Fruit fly (Drosophila melanogaster) whole organism, embryonic: ENCODE data around the gene CG44139.

ENCODE experiments used
- ATbp ChIP-seq: fragments of 200-800 bp; sonication (Bioruptor generic); optimal IDR thresholded peaks from 2 replicates; lab custom pipeline; 2017; ENCODE audit warnings: missing biosample characterization, mild to moderate bottlenecking, missing genetic modification characterization, missing genetic modification reagents
- Bdp1 ChIP-seq: fragments of 200-800 bp; sonication (Bioruptor generic); optimal IDR thresholded peaks from 3 replicates; lab custom pipeline; 2016; ENCODE audit warnings: missing biosample characterization, missing genetic modification characterization
- C15 ChIP-seq: fragments of 200-800 bp; sonication (Bioruptor generic); IDR thresholded peaks from 3 replicates; pipeline ENCODE4 v1.3.6; 2022; ENCODE audit warnings: missing biosample characterization, missing genetic modification characterization
- CG10462 ChIP-seq: fragments of 200-800 bp; sonication (Bioruptor generic); optimal IDR thresholded peaks from 2 replicates; lab custom pipeline; 2016; ENCODE audit warnings: missing biosample characterization, missing genetic modification characterization
- CG10979 ChIP-seq: fragments of 200-800 bp; sonication (Bioruptor generic); optimal IDR thresholded peaks from 2 replicates; lab custom pipeline; 2018; ENCODE audit warnings: missing biosample characterization, mild to moderate bottlenecking, missing genetic modification characterization, moderate library complexity
- CG12744 ChIP-seq: fragments of 200-800 bp; sonication (Bioruptor generic); optimal IDR thresholded peaks from 2 replicates; lab custom pipeline; 2016; ENCODE audit warnings: missing biosample characterization, missing genetic modification characterization
- CG15011 ChIP-seq: fragments of 200-800 bp; sonication (Bioruptor generic); optimal IDR thresholded peaks from 3 replicates; lab custom pipeline; 2018; ENCODE audit warnings: missing biosample characterization, mild to moderate bottlenecking, missing genetic modification characterization
- CG15073 ChIP-seq: fragments of 200-800 bp; sonication (Bioruptor generic); optimal IDR thresholded peaks from 2 replicates; lab custom pipeline; 2016; ENCODE audit warnings: missing biosample characterization, missing genetic modification characterization
- CG15269 ChIP-seq: fragments of 200-800 bp; sonication (Bioruptor generic); optimal IDR thresholded peaks from 2 replicates; lab custom pipeline; 2018; ENCODE audit warnings: missing biosample characterization, mild to moderate bottlenecking, missing genetic modification characterization, moderate library complexity
- CG1647 ChIP-seq: fragments of 200-800 bp; sonication (Bioruptor generic); optimal IDR thresholded peaks from 3 replicates; lab custom pipeline; 2016; ENCODE audit warnings: missing biosample characterization, missing genetic modification characterization
- CG17912 ChIP-seq: fragments of 200-800 bp; sonication (Bioruptor generic); optimal IDR thresholded peaks from 2 replicates; lab custom pipeline; 2018; ENCODE audit warnings: missing biosample characterization, mild to moderate bottlenecking, missing genetic modification characterization
- CG18262 ChIP-seq: fragments of 200-800 bp; optimal IDR thresholded peaks from 3 replicates; lab custom pipeline; 2019; ENCODE audit warnings: missing biosample characterization, mild to moderate bottlenecking, missing genetic modification characterization, moderate library complexity
- CG2129 ChIP-seq: fragments of 200-800 bp; sonication (Bioruptor generic); IDR thresholded peaks from 2 replicates; pipeline ENCODE4 v1.3.6; 2022; ENCODE audit warnings: missing biosample characterization, missing genetic modification characterization; ENCODE audit not compliant: partially characterized antibody
- CG2199 ChIP-seq: fragments of 200-800 bp; sonication (Bioruptor generic); IDR thresholded peaks from 3 replicates; pipeline ENCODE4 v1.3.6; 2022; ENCODE audit warnings: missing biosample characterization, missing genetic modification characterization
- CG2889 ChIP-seq: fragments of 200-800 bp; sonication (Bioruptor generic); IDR thresholded peaks from 3 replicates; pipeline ENCODE4 v1.3.6; 2022; ENCODE audit warnings: missing biosample characterization, missing genetic modification characterization
- CG3163 ChIP-seq: fragments of 200-800 bp; sonication (Bioruptor generic); optimal IDR thresholded peaks from 3 replicates; lab custom pipeline; 2016; ENCODE audit warnings: missing biosample characterization, missing genetic modification characterization
- CG32532 ChIP-seq: fragments of 200-800 bp; sonication (Bioruptor generic); IDR thresholded peaks from 2 replicates; pipeline ENCODE4 v1.3.6; 2022; ENCODE audit warnings: missing biosample characterization, missing genetic modification characterization
- CG33557 ChIP-seq: fragments of 200-800 bp; sonication (Bioruptor generic); optimal IDR thresholded peaks from 2 replicates; lab custom pipeline; 2019; ENCODE audit warnings: missing biosample characterization, mild to moderate bottlenecking, missing genetic modification characterization, moderate library complexity
- CG3407 ChIP-seq: fragments of 200-800 bp; sonication (Bioruptor generic); optimal IDR thresholded peaks from 2 replicates; lab custom pipeline; 2018; ENCODE audit warnings: missing biosample characterization, mild to moderate bottlenecking, missing genetic modification characterization
- CG3838 ChIP-seq: fragments of 200-800 bp; sonication (Bioruptor generic); optimal IDR thresholded peaks from 3 replicates; lab custom pipeline; 2016; ENCODE audit warnings: missing biosample characterization, missing genetic modification characterization
- CG4328 ChIP-seq: fragments of 200-800 bp; sonication (Bioruptor generic); optimal IDR thresholded peaks from 3 replicates; lab custom pipeline; 2017; ENCODE audit warnings: missing biosample characterization, missing genetic modification reagents, missing genetic modification characterization
- CG6791 ChIP-seq: fragments of 200-800 bp; sonication (Bioruptor generic); IDR thresholded peaks from 3 replicates; pipeline ENCODE4 v1.3.6; 2022; ENCODE audit warnings: missing biosample characterization, missing genetic modification characterization; ENCODE audit not compliant: partially characterized antibody
- CG6854 ChIP-seq: fragments of 200-800 bp; sonication (Bioruptor generic); optimal IDR thresholded peaks from 3 replicates; lab custom pipeline; 2017; ENCODE audit warnings: missing biosample characterization, mild to moderate bottlenecking, missing genetic modification characterization
- CHES-1-like ChIP-seq: fragments of 200-800 bp; sonication (Bioruptor generic); optimal IDR thresholded peaks from 2 replicates; lab custom pipeline; 2016; ENCODE audit warnings: missing biosample characterization, missing genetic modification characterization
- CkIIα-i1 ChIP-seq: fragments of 200-800 bp; sonication (Bioruptor generic); IDR thresholded peaks from 2 replicates; pipeline ENCODE4 v1.3.6; 2022; ENCODE audit warnings: missing biosample characterization, missing genetic modification characterization
- Hmx ChIP-seq: fragments of 200-800 bp; sonication (Bioruptor generic); optimal IDR thresholded peaks from 2 replicates; lab custom pipeline; 2016; ENCODE audit warnings: missing biosample characterization, missing genetic modification characterization
- NC2β ChIP-seq: fragments of 200-800 bp; sonication (Bioruptor generic); optimal IDR thresholded peaks from 2 replicates; lab custom pipeline; 2016; ENCODE audit warnings: missing biosample characterization, missing genetic modification characterization
- cg ChIP-seq: fragments of 200-800 bp; sonication (Bioruptor generic); optimal IDR thresholded peaks from 3 replicates; lab custom pipeline; 2019; ENCODE audit warnings: missing biosample characterization, mild to moderate bottlenecking, missing genetic modification characterization, moderate library complexity
- chif ChIP-seq, 2 experiments: fragments of 200-800 bp; sonication (Bioruptor generic); optimal IDR thresholded peaks; 3 replicates each; lab custom pipeline; 2016; ENCODE audit warnings: missing biosample characterization in 2 of 2, missing genetic modification characterization in 2 of 2
- dpn ChIP-seq, 2 experiments: fragments of 200-800 bp; sonication (Bioruptor generic); optimal IDR thresholded peaks; 3 replicates each; lab custom pipeline; 2016; ENCODE audit warnings: missing biosample characterization in 2 of 2, missing genetic modification characterization in 2 of 2
- exex ChIP-seq: fragments of 200-800 bp; sonication (Bioruptor generic); optimal IDR thresholded peaks from 4 replicates; lab custom pipeline; 2018; ENCODE audit warnings: missing biosample characterization, mild to moderate bottlenecking, missing genetic modification characterization, moderate library complexity
- gcm2 ChIP-seq: fragments of 200-800 bp; sonication (Bioruptor generic); optimal IDR thresholded peaks from 2 replicates; lab custom pipeline; 2016; ENCODE audit warnings: missing biosample characterization, missing genetic modification characterization
- jumu ChIP-seq: fragments of 200-800 bp; sonication (Bioruptor generic); optimal IDR thresholded peaks from 3 replicates; lab custom pipeline; 2016; ENCODE audit warnings: missing biosample characterization, missing genetic modification characterization
- ken ChIP-seq: fragments of 200-800 bp; sonication (Bioruptor generic); IDR thresholded peaks from 3 replicates; pipeline ENCODE4 v1.3.6; 2022; ENCODE audit warnings: missing biosample characterization, missing genetic modification characterization
- kni ChIP-seq: fragments of 200-800 bp; sonication (Bioruptor generic); optimal IDR thresholded peaks from 3 replicates; lab custom pipeline; 2017; ENCODE audit warnings: mild to moderate bottlenecking, missing biosample characterization, missing genetic modification reagents, missing genetic modification characterization
- lola ChIP-seq, 3 experiments: fragments of >200 bp in 2 of 3; fragments of 200-800 bp in 1 of 3; sonication (Bioruptor generic) in 1 of 3; optimal IDR thresholded peaks; 2 replicates each; lab custom pipeline; 2017 to 2019; ENCODE audit warnings: missing biosample characterization in 3 of 3, missing genetic modification characterization in 3 of 3, mild to moderate bottlenecking in 1 of 3, moderate library complexity in 1 of 3
- org-1 ChIP-seq: fragments of 200-800 bp; sonication (Bioruptor generic); optimal IDR thresholded peaks from 2 replicates; lab custom pipeline; 2017; ENCODE audit warnings: missing biosample characterization, missing genetic modification characterization
- phol ChIP-seq: fragments of 200-800 bp; sonication (Bioruptor generic); optimal IDR thresholded peaks from 3 replicates; lab custom pipeline; 2018; ENCODE audit warnings: missing biosample characterization, mild to moderate bottlenecking, missing genetic modification characterization, moderate library complexity
- pros ChIP-seq: fragments of 200-800 bp; sonication (Bioruptor generic); optimal IDR thresholded peaks from 3 replicates; lab custom pipeline; 2019; ENCODE audit warnings: missing biosample characterization, mild to moderate bottlenecking, missing genetic modification characterization, moderate library complexity
- sd ChIP-seq: fragments of 200-800 bp; sonication (Bioruptor generic); optimal IDR thresholded peaks from 3 replicates; lab custom pipeline; 2018; ENCODE audit warnings: missing biosample characterization, mild to moderate bottlenecking, missing genetic modification characterization, moderate library complexity
- seq ChIP-seq: fragments of 200-800 bp; sonication (Bioruptor generic); IDR thresholded peaks from 2 replicates; pipeline ENCODE4 v1.3.6; 2022; ENCODE audit warnings: missing biosample characterization, missing genetic modification characterization
- sisA ChIP-seq: fragments of 200-800 bp; sonication (Bioruptor generic); IDR thresholded peaks from 2 replicates; pipeline ENCODE4 v1.3.6; 2022; ENCODE audit warnings: missing biosample characterization, missing genetic modification characterization
- sna ChIP-seq: fragments of 200-800 bp; sonication (Bioruptor generic); IDR thresholded peaks from 2 replicates; pipeline ENCODE4 v1.3.6; 2022; ENCODE audit warnings: missing biosample characterization, missing genetic modification characterization; ENCODE audit not compliant: partially characterized antibody
- stc ChIP-seq: fragments of 200-800 bp; sonication (Bioruptor generic); IDR thresholded peaks from 2 replicates; pipeline ENCODE4 v1.3.6; 2022; ENCODE audit warnings: missing biosample characterization, missing genetic modification characterization
- trem ChIP-seq: fragments of 200-800 bp; optimal IDR thresholded peaks from 3 replicates; lab custom pipeline; 2019; ENCODE audit warnings: missing biosample characterization, mild to moderate bottlenecking, missing genetic modification characterization, moderate library complexity
- unc-4 ChIP-seq: fragments of 200-800 bp; sonication (Bioruptor generic); IDR thresholded peaks from 2 replicates; pipeline ENCODE4 v1.3.6; 2022; ENCODE audit warnings: missing biosample characterization, missing genetic modification characterization; ENCODE audit not compliant: partially characterized antibody
- unpg ChIP-seq: fragments of 200-800 bp; sonication (Bioruptor generic); optimal IDR thresholded peaks from 3 replicates; lab custom pipeline; 2018; ENCODE audit warnings: missing biosample characterization, mild to moderate bottlenecking, missing genetic modification characterization, moderate library complexity
- usp ChIP-seq: fragments of >200 bp; optimal IDR thresholded peaks from 2 replicates; lab custom pipeline; 2017; ENCODE audit warnings: missing biosample characterization, missing genetic modification characterization
- yki ChIP-seq: fragments of >200 bp; optimal IDR thresholded peaks from 3 replicates; lab custom pipeline; 2018

The CG44139 gene

DNA sequence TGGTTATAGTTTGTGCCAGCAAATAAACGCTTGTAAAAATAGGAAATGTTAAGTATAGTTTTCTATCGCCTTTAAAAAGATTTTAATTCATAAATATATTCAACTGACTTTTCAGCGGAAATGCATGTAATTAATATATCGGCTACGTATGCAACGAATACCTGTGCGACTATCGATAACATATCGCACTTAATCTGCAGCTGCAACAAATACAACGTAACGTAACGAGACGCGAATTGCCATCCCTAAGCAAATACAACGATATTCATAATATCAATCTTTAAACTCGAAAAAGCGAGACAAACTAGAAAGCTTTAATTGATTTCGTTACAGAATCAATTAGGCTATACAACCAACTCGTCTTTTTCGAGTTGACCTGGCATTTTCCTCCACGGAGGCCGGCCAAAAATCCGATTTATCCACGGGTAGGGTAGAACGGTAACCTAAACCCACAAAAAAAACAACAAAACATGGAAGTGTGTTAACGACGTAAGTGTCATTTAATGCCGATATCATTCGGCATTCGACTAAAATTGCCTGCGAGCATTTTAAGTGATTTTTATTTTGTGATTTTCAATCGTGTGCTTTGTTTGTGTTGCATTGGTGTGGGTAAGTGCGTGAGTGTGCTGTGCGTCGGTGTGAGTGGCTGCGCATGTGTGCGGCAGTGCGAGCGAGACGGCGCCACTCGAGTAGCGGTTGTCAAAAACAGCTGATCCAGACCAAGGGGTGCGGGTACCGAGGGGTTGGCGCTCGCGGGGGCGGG, 48.8 kb upstream of the CG44139 start, which contains the start of gene Atxn7 (continued):
- TF ChIP-seq ATbp (peak; percentile 74), CG10979 (peak; percentile 45), chif (GFP tag; optimal IDR thresholded peaks at IDR 0.05; lab: Kevin White, UChicago) (peak; percentile 37 to 52), sna (GFP tag; lab: Robert Waterston, UW) (peak; percentile 82), yki (lab: Kevin White, UChicago) (no peak), phol (peak; percentile 68), CG32532 (peak; percentile 63), CHES-1-like (GFP tag; lab: Kevin White, UChicago) (peak; percentile 52), sd (tag; lab: Kevin White, UChicago) (peak; percentile 40), kni (GFP tag; lab: Kevin White, UChicago) (peak; percentile 56), dpn (GFP tag; optimal IDR thresholded peaks at IDR 0.05; lab: Kevin White, UChicago) (peak in 1 of 2 experiments; percentile 57), cg (GFP tag; lab: Kevin White, UChicago) (peak; percentile 99), CG15073 (GFP tag; lab: Kevin White, UChicago) (no peak), C15 (GFP tag; lab: Robert Waterston, UW) (no peak), gcm2 (GFP tag; lab: Kevin White, UChicago) (peak; percentile 56), CG15269 (tag; lab: Kevin White, UChicago) (peak; percentile 65), CG3407 (GFP tag; lab: Kevin White, UChicago) (peak; percentile 69), CG12744 (GFP tag; lab: Kevin White, UChicago) (peak; percentile 40), CG3163 (GFP tag; lab: Kevin White, UChicago) (peak; percentile 32), CG6854 (GFP tag; lab: Kevin White, UChicago) (peak; percentile 16), NC2β (GFP tag; lab: Kevin White, UChicago) (peak; percentile 80), CG2199 (no peak), sisA (GFP tag; lab: Robert Waterston, UW) (no peak), CG17912 (GFP tag; lab: Kevin White, UChicago) (peak; percentile 89), CG10462 (peak; percentile 57), Bdp1 (peak; percentile 4), stc (GFP tag; lab: Robert Waterston, UW) (peak; percentile 56; the same call in 1 of the 2 replicates), CG3838 (peak; percentile 82), usp (GFP tag; lab: Kevin White, UChicago) (no peak), unc-4 (GFP tag; lab: Robert Waterston, UW) (peak; percentile 88), trem (tag; lab: Kevin White, UChicago) (peak; percentile 77), CG18262 (tag; lab: Kevin White, UChicago) (peak; percentile 58), exex (tag; lab: Kevin White, UChicago) (peak; percentile 53), org-1 (GFP tag; lab: Kevin White, UChicago) (peak; percentile 8), jumu (GFP tag; lab: Kevin White, UChicago) (no peak), Hmx (GFP tag; lab: Kevin White, UChicago) (peak; percentile 10), CG6791 (GFP tag; lab: Robert Waterston, UW) (peak; percentile 96), seq (GFP tag; lab: Robert Waterston, UW) (peak; percentile 53; the same call in 1 of the 2 replicates), pros (GFP tag; lab: Kevin White, UChicago) (no peak), CG2889 (no peak), CG33557 (GFP tag; lab: Kevin White, UChicago) (peak; percentile 63), unpg (GFP tag; lab: Kevin White, UChicago) (peak; percentile 80), CG2129 (GFP tag; lab: Robert Waterston, UW) (peak; percentile 89), CG4328 (GFP tag; lab: Kevin White, UChicago) (peak; percentile 66), CkIIα-i1 (GFP tag; lab: Robert Waterston, UW) (no peak), lola (GFP tag; optimal IDR thresholded peaks at IDR 0.05; lab: Kevin White, UChicago) (no peak), ken (peak; percentile 62; the same call in 2 of the 3 replicates), CG15011 (GFP tag; lab: Kevin White, UChicago) (peak; percentile 28), CG1647 (peak; percentile 32)
